Fruit fly (Drosophila melanogaster): ENCODE data around the gene CG1965.

dm6 chr3R:7037250-7037802, 29.9 kb upstream of the CG1965 start:
- no peak for TF ChIP-seq fd85E (GFP tag; optimal IDR thresholded peaks at IDR 0.05)
- TF ChIP-seq CG15336 (GFP tag; IDR thresholded peaks at IDR 0.05): no peak

All from whole organism, prepupa.